Fruit fly (Drosophila melanogaster) whole organism, embryonic: ENCODE data around the gene Klp10A.

Experiments
- BEAF-32 ChIP-seq: fragments of 200-800 bp; sonication (Bioruptor generic); optimal IDR thresholded peaks from 3 replicates; lab custom pipeline; 2017; ENCODE audit warnings: missing biosample characterization, missing genetic modification characterization, mild to moderate bottlenecking, moderate library complexity, missing genetic modification reagents
- Bgb ChIP-seq: fragments of 200-800 bp; sonication (Bioruptor generic); IDR thresholded peaks from 2 replicates; pipeline ENCODE4 v1.3.6; 2022; ENCODE audit warnings: missing biosample characterization, missing genetic modification characterization; ENCODE audit not compliant: partially characterized antibody
- CG10431 ChIP-seq: fragments of 200-800 bp; sonication (Bioruptor generic); optimal IDR thresholded peaks from 3 replicates; lab custom pipeline; 2018; ENCODE audit warnings: missing biosample characterization, mild to moderate bottlenecking, missing genetic modification characterization
- CG10654 ChIP-seq: fragments of 200-800 bp; sonication (Bioruptor generic); optimal IDR thresholded peaks from 2 replicates; lab custom pipeline; 2016; ENCODE audit warnings: missing biosample characterization, missing genetic modification characterization
- CG11247 ChIP-seq: fragments of 200-800 bp; sonication (Bioruptor generic); IDR thresholded peaks from 2 replicates; pipeline ENCODE4 v1.3.6; 2022; ENCODE audit warnings: missing biosample characterization, missing genetic modification characterization
- CG12391 ChIP-seq: fragments of 200-800 bp; sonication (Bioruptor generic); optimal IDR thresholded peaks from 3 replicates; lab custom pipeline; 2018; ENCODE audit warnings: missing biosample characterization, mild to moderate bottlenecking, missing genetic modification characterization, moderate library complexity
- CG12769 ChIP-seq: fragments of 200-800 bp; sonication (Bioruptor generic); optimal IDR thresholded peaks from 2 replicates; lab custom pipeline; 2019; ENCODE audit warnings: missing biosample characterization, mild to moderate bottlenecking, missing genetic modification characterization, moderate library complexity
- CG13287 ChIP-seq: fragments of 200-800 bp; sonication (Bioruptor generic); IDR thresholded peaks from 2 replicates; pipeline ENCODE4 v1.3.6; 2022; ENCODE audit warnings: missing biosample characterization, missing genetic modification characterization; ENCODE audit not compliant: partially characterized antibody
- CG14710 ChIP-seq: fragments of 200-800 bp; sonication (Bioruptor generic); optimal IDR thresholded peaks from 3 replicates; lab custom pipeline; 2019; ENCODE audit warnings: missing biosample characterization, mild to moderate bottlenecking, missing genetic modification characterization, moderate library complexity
- CG16813 ChIP-seq: fragments of 200-800 bp; sonication (Bioruptor generic); IDR thresholded peaks from 3 replicates; pipeline ENCODE4 v1.3.6; 2022; ENCODE audit warnings: missing biosample characterization, missing genetic modification characterization; ENCODE audit not compliant: partially characterized antibody
- CG2116 ChIP-seq: fragments of 200-800 bp; sonication (Bioruptor generic); optimal IDR thresholded peaks from 3 replicates; lab custom pipeline; 2018; ENCODE audit warnings: missing biosample characterization, mild to moderate bottlenecking, missing genetic modification characterization
- CG2129 ChIP-seq: fragments of 200-800 bp; sonication (Bioruptor generic); IDR thresholded peaks from 2 replicates; pipeline ENCODE4 v1.3.6; 2022; ENCODE audit warnings: missing biosample characterization, missing genetic modification characterization; ENCODE audit not compliant: partially characterized antibody
- CG3995 ChIP-seq: fragments of 200-800 bp; sonication (Bioruptor generic); optimal IDR thresholded peaks from 3 replicates; lab custom pipeline; 2016; ENCODE audit warnings: missing biosample characterization, missing genetic modification characterization
- CG42726 ChIP-seq: fragments of 200-800 bp; sonication (Bioruptor generic); IDR thresholded peaks from 2 replicates; pipeline ENCODE4 v1.3.6; 2022; ENCODE audit warnings: missing biosample characterization, missing genetic modification characterization; ENCODE audit not compliant: partially characterized antibody
- CG7357 ChIP-seq: fragments of 200-800 bp; sonication (Bioruptor generic); IDR thresholded peaks from 3 replicates; pipeline ENCODE4 v1.3.6; 2022; ENCODE audit warnings: missing biosample characterization, missing genetic modification characterization
- CG7786 ChIP-seq: fragments of 200-800 bp; sonication (Bioruptor generic); optimal IDR thresholded peaks from 2 replicates; lab custom pipeline; 2016; ENCODE audit warnings: missing biosample characterization, missing genetic modification characterization
- CG7839 ChIP-seq: fragments of 200-800 bp; sonication (Bioruptor generic); optimal IDR thresholded peaks from 3 replicates; lab custom pipeline; 2018; ENCODE audit warnings: missing biosample characterization, mild to moderate bottlenecking, missing genetic modification characterization, moderate library complexity
- CG7963 ChIP-seq: fragments of 200-800 bp; sonication (Bioruptor generic); IDR thresholded peaks from 3 replicates; pipeline ENCODE4 v1.3.6; 2022; ENCODE audit warnings: missing biosample characterization, missing genetic modification characterization; ENCODE audit not compliant: partially characterized antibody
- CG7987 ChIP-seq: fragments of 200-800 bp; sonication (Bioruptor generic); optimal IDR thresholded peaks from 2 replicates; lab custom pipeline; 2018; ENCODE audit warnings: missing biosample characterization, mild to moderate bottlenecking, missing genetic modification characterization, moderate library complexity
- CrebB ChIP-seq: fragments of 200-800 bp; sonication (Bioruptor generic); optimal IDR thresholded peaks from 3 replicates; lab custom pipeline; 2018; ENCODE audit warnings: missing biosample characterization, mild to moderate bottlenecking, missing genetic modification characterization
- Dll ChIP-seq: fragments of 200-800 bp; sonication (Bioruptor generic); IDR thresholded peaks from 4 replicates; pipeline ENCODE4 v1.3.6; 2022; ENCODE audit warnings: missing biosample characterization, missing genetic modification characterization; ENCODE audit not compliant: partially characterized antibody
- Dp ChIP-seq: fragments of 200-800 bp; sonication (Bioruptor generic); optimal IDR thresholded peaks from 2 replicates; lab custom pipeline; 2018; ENCODE audit warnings: missing biosample characterization, mild to moderate bottlenecking, missing genetic modification characterization, moderate library complexity
- E2f2 ChIP-seq: fragments of 200-800 bp; sonication (Bioruptor generic); IDR thresholded peaks from 2 replicates; pipeline ENCODE4 v1.3.6; 2022; ENCODE audit warnings: missing biosample characterization, missing genetic modification characterization
- Opbp ChIP-seq: fragments of 200-800 bp; sonication (Bioruptor generic); IDR thresholded peaks from 3 replicates; pipeline ENCODE4 v1.3.6; 2022; ENCODE audit warnings: missing biosample characterization, missing genetic modification characterization; ENCODE audit not compliant: partially characterized antibody
- Pdp1 ChIP-seq, 2 experiments: fragments of 200-800 bp; sonication (Bioruptor generic); optimal IDR thresholded peaks; 3 replicates each; lab custom pipeline; 2016; ENCODE audit warnings: missing biosample characterization in 2 of 2, missing genetic modification characterization in 2 of 2, mild to moderate bottlenecking in 1 of 2, moderate library complexity in 1 of 2
- Rx ChIP-seq: fragments of 200-800 bp; sonication (Bioruptor generic); IDR thresholded peaks from 2 replicates; pipeline ENCODE4 v1.3.6; 2022; ENCODE audit warnings: missing biosample characterization, missing genetic modification characterization
- Sry-δ ChIP-seq: fragments of 200-800 bp; sonication (Bioruptor generic); optimal IDR thresholded peaks from 2 replicates; lab custom pipeline; 2016; ENCODE audit warnings: missing biosample characterization, missing genetic modification characterization
- amos ChIP-seq: fragments of 200-800 bp; sonication (Bioruptor generic); IDR thresholded peaks from 2 replicates; pipeline ENCODE4 v1.3.6; 2022; ENCODE audit warnings: missing biosample characterization, missing genetic modification characterization; ENCODE audit not compliant: partially characterized antibody
- bab2 ChIP-seq: fragments of 200-800 bp; sonication (Bioruptor generic); optimal IDR thresholded peaks from 2 replicates; lab custom pipeline; 2016; ENCODE audit warnings: missing biosample characterization, missing genetic modification characterization
- chinmo ChIP-seq: fragments of 200-800 bp; sonication (Bioruptor generic); IDR thresholded peaks from 4 replicates; pipeline ENCODE4 v1.3.6; 2022; ENCODE audit warnings: missing biosample characterization, missing genetic modification characterization; ENCODE audit not compliant: partially characterized antibody
- chn ChIP-seq: fragments of 200-800 bp; sonication (Bioruptor generic); optimal IDR thresholded peaks from 2 replicates; lab custom pipeline; 2016; ENCODE audit warnings: missing biosample characterization, missing genetic modification characterization
- fd3F ChIP-seq: fragments of 200-800 bp; sonication (Bioruptor generic); optimal IDR thresholded peaks from 2 replicates; lab custom pipeline; 2018; ENCODE audit warnings: missing biosample characterization, mild to moderate bottlenecking, missing genetic modification characterization, moderate library complexity
- gfzf ChIP-seq: fragments of 200-800 bp; sonication (Bioruptor generic); optimal IDR thresholded peaks from 2 replicates; lab custom pipeline; 2016; ENCODE audit warnings: missing biosample characterization, mild to moderate bottlenecking, missing genetic modification characterization, moderate library complexity
- hbn ChIP-seq: fragments of 200-800 bp; sonication (Bioruptor generic); IDR thresholded peaks from 2 replicates; pipeline ENCODE4 v1.3.6; 2022; ENCODE audit warnings: missing biosample characterization, missing genetic modification characterization; ENCODE audit not compliant: partially characterized antibody
- inv ChIP-seq: fragments of 200-800 bp; sonication (Bioruptor generic); IDR thresholded peaks from 2 replicates; pipeline ENCODE4 v1.3.6; 2022; ENCODE audit warnings: missing biosample characterization, missing genetic modification characterization; ENCODE audit not compliant: partially characterized antibody
- kni ChIP-seq: fragments of 200-800 bp; sonication (Bioruptor generic); optimal IDR thresholded peaks from 3 replicates; lab custom pipeline; 2017; ENCODE audit warnings: mild to moderate bottlenecking, missing biosample characterization, missing genetic modification reagents, missing genetic modification characterization
- lbe ChIP-seq: fragments of 200-800 bp; sonication (Bioruptor generic); optimal IDR thresholded peaks from 2 replicates; lab custom pipeline; 2016; ENCODE audit warnings: missing biosample characterization, mild to moderate bottlenecking, missing genetic modification characterization
- nerfin-2 ChIP-seq: fragments of 200-800 bp; sonication (Bioruptor generic); IDR thresholded peaks from 2 replicates; pipeline ENCODE4 v1.3.6; 2022; ENCODE audit warnings: missing biosample characterization, missing genetic modification characterization; ENCODE audit not compliant: partially characterized antibody
- nmo ChIP-seq: fragments of 200-800 bp; sonication (Bioruptor generic); optimal IDR thresholded peaks from 2 replicates; lab custom pipeline; 2018; ENCODE audit warnings: missing biosample characterization, mild to moderate bottlenecking, missing genetic modification characterization, moderate library complexity
- pzg ChIP-seq: fragments of 200-800 bp; sonication (Bioruptor generic); optimal IDR thresholded peaks from 3 replicates; lab custom pipeline; 2018; ENCODE audit warnings: missing biosample characterization, mild to moderate bottlenecking, missing genetic modification characterization, moderate library complexity
- sna ChIP-seq: fragments of 200-800 bp; sonication (Bioruptor generic); IDR thresholded peaks from 2 replicates; pipeline ENCODE4 v1.3.6; 2022; ENCODE audit warnings: missing biosample characterization, missing genetic modification characterization; ENCODE audit not compliant: partially characterized antibody
- stwl ChIP-seq: fragments of 200-800 bp; sonication (Bioruptor generic); optimal IDR thresholded peaks from 3 replicates; lab custom pipeline; 2018; ENCODE audit warnings: missing biosample characterization, mild to moderate bottlenecking, missing genetic modification characterization, moderate library complexity
- tin ChIP-seq: fragments of 200-800 bp; sonication (Bioruptor generic); optimal IDR thresholded peaks from 3 replicates; lab custom pipeline; 2016; ENCODE audit warnings: missing biosample characterization, missing genetic modification characterization
- wek ChIP-seq: fragments of 200-800 bp; sonication (Bioruptor generic); optimal IDR thresholded peaks from 3 replicates; lab custom pipeline; 2018; ENCODE audit warnings: missing biosample characterization, mild to moderate bottlenecking, missing genetic modification characterization, moderate library complexity
- zen2 ChIP-seq: fragments of 200-800 bp; sonication (Bioruptor generic); IDR thresholded peaks from 3 replicates; pipeline ENCODE4 v1.3.6; 2022; ENCODE audit warnings: missing biosample characterization, missing genetic modification characterization; ENCODE audit not compliant: partially characterized antibody

The Klp10A gene

dm6 chrX:11092201-11092600 lies 44.7 kb downstream of the Klp10A start, which contains the start of gene CG2061 (continued):
- TF ChIP-seq CG7987 = no peak
- peak; percentile 38 for TF ChIP-seq Dp (GFP tag; lab: Kevin White, UChicago)
- TF ChIP-seq CrebB (tag; lab: Kevin White, UChicago) = no peak
- TF ChIP-seq CG2116 (GFP tag; lab: Kevin White, UChicago) = peak; percentile 71
- TF ChIP-seq CG10431 = no peak
- TF ChIP-seq CG10654 (GFP tag; lab: Kevin White, UChicago) = no peak
- no peak for TF ChIP-seq bab2 (GFP tag; lab: Kevin White, UChicago)
- TF ChIP-seq CG12769 (tag; lab: Kevin White, UChicago) = no peak
- peak; percentile 68; the same call in 2 of the 3 replicates for TF ChIP-seq zen2 (GFP tag; lab: Robert Waterston, UW)
- peak; percentile 52; the same call in 1 of the 3 replicates for TF ChIP-seq Opbp (GFP tag; lab: Robert Waterston, UW)
- no peak for TF ChIP-seq kni (GFP tag; lab: Kevin White, UChicago)
- TF ChIP-seq BEAF-32 (GFP tag; lab: Kevin White, UChicago) = peak; percentile 68

dm6 chrX:11090161-11090560 lies 46.8 kb downstream of the Klp10A start, which contains the start of gene CG2076:
Gene CG2076 (plus strand): TSS chrX:11090210.
- TF ChIP-seq Dll (GFP tag; lab: Robert Waterston, UW) (peak; percentile 90), Pdp1 (GFP tag; optimal IDR thresholded peaks at IDR 0.05; lab: Kevin White, UChicago) (peak in 1 of 2 experiments; percentile 36), gfzf (GFP tag; lab: Kevin White, UChicago) (peak; percentile 14), Sry-δ (GFP tag; lab: Kevin White, UChicago) (peak; percentile 58), pzg (GFP tag; lab: Kevin White, UChicago) (peak; percentile 56), CG7786 (GFP tag; lab: Kevin White, UChicago) (no peak), chn (no peak), CG3995 (peak; percentile 30), CG2116 (GFP tag; lab: Kevin White, UChicago) (peak; percentile 73), chinmo (GFP tag; lab: Robert Waterston, UW) (peak; percentile 81; the same call in 3 of the 4 replicates), tin (GFP tag; lab: Kevin White, UChicago) (no peak), fd3F (GFP tag; lab: Kevin White, UChicago) (no peak), sna (peak; percentile 93), CG7963 (GFP tag; lab: Robert Waterston, UW) (peak; percentile 94), inv (GFP tag; lab: Robert Waterston, UW) (peak; percentile 84), Opbp (GFP tag; lab: Robert Waterston, UW) (peak; percentile 82; the same call in 2 of the 3 replicates), CG13287 (peak; percentile 94), amos (GFP tag; lab: Robert Waterston, UW) (peak; percentile 84), CG12391 (peak; percentile 4), Rx (no peak), E2f2 (GFP tag; lab: Robert Waterston, UW) (peak; percentile 82), lbe (GFP tag; lab: Kevin White, UChicago) (peak; percentile 6), CG42726 (GFP tag; lab: Robert Waterston, UW) (peak; percentile 58; the same call in 1 of the 2 replicates), nmo (peak; percentile 22), CG16813 (GFP tag; lab: Robert Waterston, UW) (peak; percentile 89), CG14710 (tag; lab: Kevin White, UChicago) (peak; percentile 37), wek (peak; percentile 91), stwl (tag; lab: Kevin White, UChicago) (peak; percentile 65), zen2 (GFP tag; lab: Robert Waterston, UW) (peak; percentile 87; the same call in 2 of the 3 replicates), CG2129 (GFP tag; lab: Robert Waterston, UW) (peak; percentile 23; the same call in 1 of the 2 replicates), nerfin-2 (peak; percentile 97), CG7839 (tag; lab: Kevin White, UChicago) (no peak), hbn (GFP tag; lab: Robert Waterston, UW) (peak; percentile 72), Bgb (GFP tag; lab: Robert Waterston, UW) (peak; percentile 92), CG11247 (GFP tag; lab: Robert Waterston, UW) (no peak), CG7357 (GFP tag; lab: Robert Waterston, UW) (no peak)
